Worm (Caenorhabditis elegans) whole organism, L4/young adult: Measurements from ENCODE around the gene spig-9.

Source experiments
- W03F9.2 ChIP-seq: fragments of 150-350 bp; optimal IDR thresholded peaks from 2 replicates; lab custom pipeline; 2014; ENCODE audit warnings: missing biosample characterization, missing genetic modification characterization
- dao-5 ChIP-seq: sonication (generic microtip); optimal IDR thresholded peaks from 2 replicates; lab custom pipeline; 2016; ENCODE audit warnings: missing genotype, missing genetic modification characterization, moderate library complexity, missing compliant biosample characterization
- him-1 ChIP-seq: sonication (generic microtip); optimal IDR thresholded peaks from 2 replicates; lab custom pipeline; 2016; ENCODE audit warnings: missing genotype, missing genetic modification reagents, missing genetic modification characterization, missing compliant biosample characterization

- TF ChIP-seq W03F9.2 (tag; lab: Kevin White, UChicago), result no peak
- TF ChIP-seq him-1, result no peak
- TF ChIP-seq dao-5 (tag; lab: Kevin White, UChicago), result no peak
Measured at ce11 chrV:13584484-13584883, 27.2 kb downstream of the spig-9 start, which contains the start of gene F53F4.1.
